Fruit fly (Drosophila melanogaster) ovary, adult (tissue): ENCODE results near the gene prd1.
A peak's percentile ranks its signal among the peaks of the same experiment; 100 is the strongest.

ENCODE experiments used
- CG17801 ChIP-seq: fragments of 200-800 bp; optimal IDR thresholded peaks from 2 replicates; lab custom pipeline; 2019; ENCODE audit warnings: missing biosample characterization, mild to moderate bottlenecking, missing genetic modification characterization, moderate library complexity; ENCODE audit not compliant: partially characterized antibody

The prd1 gene

dm6 chr3R:11763494-11764278 is 23.1 kb downstream of the prd1 start:
- TF ChIP-seq CG17801 (GFP tag; lab: Kevin White, UChicago): no peak

- no peak for TF ChIP-seq CG17801 (GFP tag; lab: Kevin White, UChicago)
Observed at dm6 chr3R:11762500-11762899, 24.3 kb downstream of the prd1 start.

- no peak for TF ChIP-seq CG17801 (GFP tag; lab: Kevin White, UChicago)
Observed at dm6 chr3R:11761718-11762117, 25.1 kb downstream of the prd1 start.

dm6 chr3R:11760669-11761387 is 26.0 kb downstream of the prd1 start:
- peak; percentile 100 for TF ChIP-seq CG17801 (GFP tag; lab: Kevin White, UChicago)

- TF ChIP-seq CG17801 (GFP tag; lab: Kevin White, UChicago): peak; percentile 56
Observed at dm6 chr3R:11759971-11760370, 26.8 kb downstream of the prd1 start.

dm6 chr3R:11759185-11759731 is 27.6 kb downstream of the prd1 start:
- TF ChIP-seq CG17801 (GFP tag; lab: Kevin White, UChicago): no peak

dm6 chr3R:11758507-11759184 is 28.2 kb downstream of the prd1 start:
- TF ChIP-seq CG17801 (GFP tag; lab: Kevin White, UChicago): no peak

dm6 chr3R:11758160-11758506 is 28.7 kb downstream of the prd1 start:
- TF ChIP-seq CG17801 (GFP tag; lab: Kevin White, UChicago): no peak

- no peak for TF ChIP-seq CG17801 (GFP tag; lab: Kevin White, UChicago)
Observed at dm6 chr3R:11757197-11757856, 29.5 kb downstream of the prd1 start.

dm6 chr3R:11756762-11757161 is 30.1 kb downstream of the prd1 start:
- no peak for TF ChIP-seq CG17801 (GFP tag; lab: Kevin White, UChicago)

- TF ChIP-seq CG17801 (GFP tag; lab: Kevin White, UChicago): no peak
Observed at dm6 chr3R:11751756-11752155, 35.1 kb downstream of the prd1 start.

- TF ChIP-seq CG17801 (GFP tag; lab: Kevin White, UChicago): no peak
Observed at dm6 chr3R:11750294-11750432, 36.7 kb downstream of the prd1 start, which contains the start of gene CG43062. TSS of gene CG43062 (plus strand) at chr3R:11750333.

- peak; percentile 35 for TF ChIP-seq CG17801 (GFP tag; lab: Kevin White, UChicago)
Observed at dm6 chr3R:11749297-11750293, 37.2 kb downstream of the prd1 start, which contains the start of gene CG6923. TSS of gene CG6923 (minus strand) at chr3R:11750029.

- no peak for TF ChIP-seq CG17801 (GFP tag; lab: Kevin White, UChicago)
Observed at dm6 chr3R:11741730-11742203, 45.0 kb downstream of the prd1 start, which contains the start of the genes Blm and CG14722. TSS of gene Blm (minus strand) at chr3R:11741783. TSS of gene CG14722 (plus strand) at chr3R:11741890.
